Worm (Caenorhabditis elegans): ENCODE data around the gene nspg-13.

Gene nspg-13

ce11 chrX:5210927-5211655 lies 43.9 kb upstream of the nspg-13 start:
- TF ChIP-seq snpc-1.3 (tag; optimal IDR thresholded peaks at IDR 0.05; ENCODE audit: insufficient read depth) = no peak
- TF ChIP-seq Y56A3A.18 (GFP tag; IDR thresholded peaks at IDR 0.05) = no peak
- no peak for TF ChIP-seq ceh-58 (GFP tag; IDR thresholded peaks at IDR 0.05)
- TF ChIP-seq nhr-80 (tag; optimal IDR thresholded peaks at IDR 0.05) = peak; percentile 33
- TF ChIP-seq snpc-4 (GFP tag; optimal IDR thresholded peaks at IDR 0.05) = no peak
- no peak for TF ChIP-seq snpc-4 (tag; optimal IDR thresholded peaks at IDR 0.05)
- no peak for TF ChIP-seq B0019.2 (GFP tag; conservative IDR thresholded peaks at IDR 0.05)
- TF ChIP-seq chd-7 (tag; optimal IDR thresholded peaks at IDR 0.05) = no peak
- TF ChIP-seq F33H1.4 (GFP tag; IDR thresholded peaks at IDR 0.05) = no peak
- TF ChIP-seq T26A5.8 (tag; optimal IDR thresholded peaks at IDR 0.05) = no peak

- TF ChIP-seq T07F8.4 (tag; optimal IDR thresholded peaks at IDR 0.05) = no peak
- TF ChIP-seq aptf-2 (GFP tag; conservative IDR thresholded peaks at IDR 0.05) = no peak
- TF ChIP-seq egl-18 (GFP tag; IDR thresholded peaks at IDR 0.05) = no peak
- no peak for TF ChIP-seq ztf-18 (tag; optimal IDR thresholded peaks at IDR 0.05)
- TF ChIP-seq B0261.1 (tag; optimal IDR thresholded peaks at IDR 0.05) = no peak
- no peak for TF ChIP-seq chd-7 (tag; optimal IDR thresholded peaks at IDR 0.05)
- no peak for TF ChIP-seq F37B4.10 (GFP tag; IDR thresholded peaks at IDR 0.05)
- TF ChIP-seq cebp-1 (GFP tag; IDR thresholded peaks at IDR 0.05) = no peak
- TF ChIP-seq cebp-1 (tag; optimal IDR thresholded peaks at IDR 0.05) = no peak
- no peak for TF ChIP-seq lsy-27 (tag; optimal IDR thresholded peaks at IDR 0.05; ENCODE audit: borderline replicate concordance, insufficient read depth)
- TF ChIP-seq ceh-40 (GFP tag; IDR thresholded peaks at IDR 0.05) = no peak
- TF ChIP-seq Y67H2A.10 (GFP tag; conservative IDR thresholded peaks at IDR 0.05) = no peak
- TF ChIP-seq madf-10 (tag; optimal IDR thresholded peaks at IDR 0.05) = no peak
- TF ChIP-seq madf-8 (GFP tag; conservative IDR thresholded peaks at IDR 0.05) = no peak
- no peak for TF ChIP-seq ztf-22 (GFP tag; optimal IDR thresholded peaks at IDR 0.05)
- TF ChIP-seq bed-1 (GFP tag; IDR thresholded peaks at IDR 0.05) = no peak
- no peak for TF ChIP-seq nhr-179 (tag; optimal IDR thresholded peaks at IDR 0.05)
Measured at ce11 chrX:5213032-5213431, 42.0 kb upstream of the nspg-13 start.

ce11 chrX:5213565-5213964 lies 41.4 kb upstream of the nspg-13 start:
- TF ChIP-seq tbp1 (GFP tag; optimal IDR thresholded peaks at IDR 0.05) = peak; percentile 22
- no peak for TF ChIP-seq lsl-1 (GFP tag; optimal IDR thresholded peaks at IDR 0.05)
- TF ChIP-seq sdz-38 (tag; optimal IDR thresholded peaks at IDR 0.05) = no peak
- no peak; the same call in 1 of the 2 replicates for TF ChIP-seq C06A6.2 (GFP tag; conservative IDR thresholded peaks at IDR 0.05)
- TF ChIP-seq xnd-1 (tag; optimal IDR thresholded peaks at IDR 0.05) = no peak
- no peak for TF ChIP-seq madf-3 (GFP tag; IDR thresholded peaks at IDR 0.05)
- TF ChIP-seq dox-1 (GFP tag; IDR thresholded peaks at IDR 0.05) = 0 out of 2 replicates have a peak, but pooled peaks have one; percentile 8
- no peak for TF ChIP-seq B0336.3 (GFP tag; IDR thresholded peaks at IDR 0.05)
- TF ChIP-seq bed-2 (GFP tag; IDR thresholded peaks at IDR 0.05) = no peak
- no peak for TF ChIP-seq rpc-1 (optimal IDR thresholded peaks at IDR 0.05)
- TF ChIP-seq rpc-1 (tag; optimal IDR thresholded peaks at IDR 0.05) = no peak
- TF ChIP-seq ets-4 (GFP tag; optimal IDR thresholded peaks at IDR 0.05) = peak; percentile 39
- TF ChIP-seq atf-7 (tag; optimal IDR thresholded peaks at IDR 0.05) = peak; percentile 54
- no peak for TF ChIP-seq hlh-26 (GFP tag; conservative IDR thresholded peaks at IDR 0.05)
- no peak for TF ChIP-seq rec-8 (tag; optimal IDR thresholded peaks at IDR 0.05)
- no peak for TF ChIP-seq nfya-1 (tag; optimal IDR thresholded peaks at IDR 0.05; ENCODE audit: borderline replicate concordance, insufficient read depth)
- peak; percentile 44 for TF ChIP-seq sptf-2 (GFP tag; optimal IDR thresholded peaks at IDR 0.05)
- TF ChIP-seq nhr-80 (tag; optimal IDR thresholded peaks at IDR 0.05) = peak; percentile 97
- TF ChIP-seq athp-1 (tag; optimal IDR thresholded peaks at IDR 0.05) = no peak
- TF ChIP-seq mes-4 (tag; optimal IDR thresholded peaks at IDR 0.05) = no peak
- TF ChIP-seq nhr-179 (tag; optimal IDR thresholded peaks at IDR 0.05) = no peak
- TF ChIP-seq lsy-27 (tag; optimal IDR thresholded peaks at IDR 0.05; ENCODE audit: borderline replicate concordance, insufficient read depth) = no peak
- TF ChIP-seq ztf-25 (GFP tag; IDR thresholded peaks at IDR 0.05) = no peak
- no peak for TF ChIP-seq madf-6 (GFP tag; IDR thresholded peaks at IDR 0.05)
